Fruit fly (Drosophila melanogaster): ENCODE results near the gene RpS17.

Gene RpS17

DNA sequence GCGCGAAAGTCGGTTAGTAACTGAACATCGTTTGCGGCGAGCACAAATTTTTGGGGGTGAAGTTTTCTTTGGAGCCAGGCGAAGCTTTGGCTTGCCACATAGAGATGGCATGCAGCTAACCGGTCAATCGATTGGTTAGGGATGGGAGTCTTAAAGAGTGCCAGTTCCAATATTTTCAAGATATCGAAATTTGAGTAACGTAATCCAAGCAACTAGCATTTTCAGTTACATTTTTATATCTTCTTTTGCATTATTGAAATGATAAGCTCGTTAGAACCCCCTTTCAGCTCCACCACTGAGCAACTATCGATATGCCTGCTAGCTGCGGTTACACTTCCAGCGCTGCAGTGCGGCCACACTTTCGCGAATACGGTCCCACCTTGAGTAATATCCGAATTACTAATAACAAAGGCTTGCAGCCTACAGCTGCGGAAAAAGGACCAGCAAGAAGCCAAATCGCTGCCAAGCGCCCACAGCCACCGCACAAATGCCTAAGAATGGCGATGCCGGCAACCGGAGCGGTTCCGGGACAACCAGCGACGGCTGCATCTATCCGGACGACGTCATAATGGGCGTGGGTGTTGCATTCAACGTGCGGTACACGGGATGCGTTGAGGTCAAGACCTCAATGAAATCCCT lies 2.8 kb downstream of the RpS17 start, which contains the start of the genes Atat and Shc (continued):
- TF ChIP-seq Lpt (GFP tag; optimal IDR thresholded peaks at IDR 0.05) (peak; percentile 97), lz (GFP tag; optimal IDR thresholded peaks at IDR 0.05) (peak; percentile 99), Sox102F (GFP tag; optimal IDR thresholded peaks at IDR 0.05) (peak; percentile 97), Eip93F (GFP tag; optimal IDR thresholded peaks at IDR 0.05) (peak; percentile 95), Ets96B (tag; optimal IDR thresholded peaks at IDR 0.05) (peak; percentile 97), achi (GFP tag; optimal IDR thresholded peaks at IDR 0.05) (peak; percentile 97), cyc (GFP tag; optimal IDR thresholded peaks at IDR 0.05) (peak; percentile 99), CG6854 (GFP tag; optimal IDR thresholded peaks at IDR 0.05) (peak; percentile 94), net (GFP tag; optimal IDR thresholded peaks at IDR 0.05) (peak; percentile 98), fd59A (GFP tag; optimal IDR thresholded peaks at IDR 0.05) (peak; percentile 98), fkh (GFP tag; optimal IDR thresholded peaks at IDR 0.05) (peak; percentile 87), Eip78C (GFP tag) (peak; percentile 99), dsx (GFP tag; optimal IDR thresholded peaks at IDR 0.05; ENCODE audit: poor library complexity, severe bottlenecking) (peak; percentile 93), CG11902 (GFP tag; optimal IDR thresholded peaks at IDR 0.05) (peak; percentile 99), CG6792 (GFP tag; optimal IDR thresholded peaks at IDR 0.05) (peak; percentile 98), acj6 (GFP tag; optimal IDR thresholded peaks at IDR 0.05) (peak; percentile 99), dac (GFP tag; optimal IDR thresholded peaks at IDR 0.05) (peak; percentile 98), CG8119 (GFP tag; IDR thresholded peaks at IDR 0.05) (peak; percentile 94), Smox (GFP tag; optimal IDR thresholded peaks at IDR 0.05) (peak; percentile 99), Sox15 (GFP tag; optimal IDR thresholded peaks at IDR 0.05) (peak; percentile 100), CG6276 (GFP tag; optimal IDR thresholded peaks at IDR 0.05) (peak; percentile 90), Hr38 (GFP tag; optimal IDR thresholded peaks at IDR 0.05) (peak; percentile 96), Sox14 (GFP tag; optimal IDR thresholded peaks at IDR 0.05) (peak; percentile 100), CG4318 (GFP tag; optimal IDR thresholded peaks at IDR 0.05) (peak; percentile 99), topi (GFP tag; optimal IDR thresholded peaks at IDR 0.05) (peak; percentile 99), CG3032 (tag; optimal IDR thresholded peaks at IDR 0.05) (peak; percentile 99)

DNA sequence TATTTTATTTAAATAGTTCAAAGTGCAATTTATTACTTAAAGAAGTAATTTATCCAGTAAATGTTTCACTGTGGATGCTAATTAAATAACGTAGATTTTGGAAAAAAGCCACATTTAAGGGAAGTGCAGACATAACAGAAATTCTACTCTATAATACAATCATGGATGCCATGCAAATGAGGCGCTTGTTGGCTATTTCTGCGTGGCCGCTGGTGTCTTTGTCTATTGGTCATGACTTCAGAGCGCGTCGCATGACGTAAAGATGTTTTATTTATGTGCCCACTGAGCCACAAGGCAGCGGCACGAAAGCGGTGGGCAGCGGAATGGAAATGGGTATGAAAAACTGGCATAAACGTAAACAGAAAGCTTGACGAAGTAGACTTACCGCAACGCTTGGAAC lies 3.8 kb downstream of the RpS17 start:
- TF ChIP-seq lz (GFP tag; optimal IDR thresholded peaks at IDR 0.05) (no peak), CG11902 (GFP tag; optimal IDR thresholded peaks at IDR 0.05) (no peak), Ets21C (GFP tag; optimal IDR thresholded peaks at IDR 0.05) (no peak), pdm3 (GFP tag; optimal IDR thresholded peaks at IDR 0.05) (no peak), CG6854 (GFP tag; optimal IDR thresholded peaks at IDR 0.05) (no peak), cyc (GFP tag; optimal IDR thresholded peaks at IDR 0.05) (no peak), CG6792 (GFP tag; optimal IDR thresholded peaks at IDR 0.05) (no peak), dsx (GFP tag; optimal IDR thresholded peaks at IDR 0.05; ENCODE audit: poor library complexity, severe bottlenecking) (no peak), acj6 (GFP tag; optimal IDR thresholded peaks at IDR 0.05) (no peak), CG6808 (GFP tag; optimal IDR thresholded peaks at IDR 0.05) (no peak), salr (GFP tag; optimal IDR thresholded peaks at IDR 0.05) (no peak), dac (GFP tag; optimal IDR thresholded peaks at IDR 0.05) (no peak), CG6276 (GFP tag; optimal IDR thresholded peaks at IDR 0.05) (peak; percentile 10), spab (GFP tag; optimal IDR thresholded peaks at IDR 0.05) (no peak), Eip78C (GFP tag) (peak; percentile 36), Eip75B (GFP tag; optimal IDR thresholded peaks at IDR 0.05) (no peak), Hr39 (GFP tag; optimal IDR thresholded peaks at IDR 0.05) (no peak), CG3032 (tag; optimal IDR thresholded peaks at IDR 0.05) (no peak), topi (GFP tag; optimal IDR thresholded peaks at IDR 0.05) (no peak), CG7368 (GFP tag; optimal IDR thresholded peaks at IDR 0.05) (no peak), Lpt (GFP tag; optimal IDR thresholded peaks at IDR 0.05) (no peak), CG8319 (GFP tag; optimal IDR thresholded peaks at IDR 0.05) (no peak), CG8119 (GFP tag; IDR thresholded peaks at IDR 0.05) (peak; percentile 35; the same call in 2 of the 3 replicates), CG8632 (GFP tag; optimal IDR thresholded peaks at IDR 0.05) (no peak), OdsH (GFP tag; optimal IDR thresholded peaks at IDR 0.05) (no peak), CG9139 (GFP tag; optimal IDR thresholded peaks at IDR 0.05) (no peak), Sox102F (GFP tag; optimal IDR thresholded peaks at IDR 0.05) (no peak), Blimp-1 (GFP tag; optimal IDR thresholded peaks at IDR 0.05) (no peak), ss (GFP tag; optimal IDR thresholded peaks at IDR 0.05) (no peak), achi (GFP tag; optimal IDR thresholded peaks at IDR 0.05) (no peak), Sox14 (GFP tag; optimal IDR thresholded peaks at IDR 0.05) (no peak), Ets96B (tag; optimal IDR thresholded peaks at IDR 0.05) (no peak), fkh (GFP tag; optimal IDR thresholded peaks at IDR 0.05) (no peak), eg (GFP tag; IDR thresholded peaks at IDR 0.05) (peak; percentile 63; the same call in 2 of the 3 replicates), CG16779 (tag; optimal IDR thresholded peaks at IDR 0.05) (no peak), CG3919 (GFP tag; optimal IDR thresholded peaks at IDR 0.05) (peak; percentile 3), CG34406 (GFP tag; optimal IDR thresholded peaks at IDR 0.05) (no peak), Smox (GFP tag; optimal IDR thresholded peaks at IDR 0.05) (no peak), Met (GFP tag; optimal IDR thresholded peaks at IDR 0.05) (no peak), fd85E (GFP tag; optimal IDR thresholded peaks at IDR 0.05) (no peak), net (GFP tag; optimal IDR thresholded peaks at IDR 0.05) (peak; percentile 31)
